Fruit fly (Drosophila melanogaster) whole organism, embryonic: ENCODE data around the gene Pde6.

Source experiments
- CG10543 ChIP-seq: fragments of 200-800 bp; sonication (Bioruptor generic); optimal IDR thresholded peaks from 3 replicates; lab custom pipeline; 2017; ENCODE audit warnings: missing biosample characterization, mild to moderate bottlenecking, missing genetic modification characterization, moderate library complexity
- CG11398 ChIP-seq: fragments of 200-800 bp; sonication (Bioruptor generic); optimal IDR thresholded peaks from 2 replicates; lab custom pipeline; 2016; ENCODE audit warnings: missing biosample characterization, missing genetic modification characterization
- CG14667 ChIP-seq: fragments of 200-800 bp; sonication (Bioruptor generic); IDR thresholded peaks from 2 replicates; pipeline ENCODE4 v1.3.6; 2022; ENCODE audit warnings: missing biosample characterization, missing genetic modification characterization
- CG15073 ChIP-seq: fragments of 200-800 bp; sonication (Bioruptor generic); optimal IDR thresholded peaks from 2 replicates; lab custom pipeline; 2016; ENCODE audit warnings: missing biosample characterization, missing genetic modification characterization
- CG17385 ChIP-seq: fragments of 200-800 bp; sonication (Bioruptor generic); optimal IDR thresholded peaks from 3 replicates; lab custom pipeline; 2018; ENCODE audit warnings: missing biosample characterization, mild to moderate bottlenecking, missing genetic modification characterization
- CG17829 ChIP-seq: fragments of 200-800 bp; optimal IDR thresholded peaks from 2 replicates; lab custom pipeline; 2019; ENCODE audit warnings: missing biosample characterization, mild to moderate bottlenecking, missing genetic modification characterization, moderate library complexity
- CG2120 ChIP-seq: fragments of 200-800 bp; sonication (Bioruptor generic); optimal IDR thresholded peaks from 3 replicates; lab custom pipeline; 2016; ENCODE audit warnings: missing biosample characterization, missing genetic modification characterization
- CG30431 ChIP-seq: fragments of 200-800 bp; sonication (Bioruptor generic); optimal IDR thresholded peaks from 2 replicates; lab custom pipeline; 2017; ENCODE audit warnings: missing biosample characterization, missing genetic modification characterization
- CG4328 ChIP-seq: fragments of 200-800 bp; sonication (Bioruptor generic); optimal IDR thresholded peaks from 3 replicates; lab custom pipeline; 2017; ENCODE audit warnings: missing biosample characterization, missing genetic modification reagents, missing genetic modification characterization
- CG43689 ChIP-seq: fragments of 200-800 bp; sonication (Bioruptor generic); IDR thresholded peaks from 2 replicates; pipeline ENCODE4 v1.3.6; 2022; ENCODE audit warnings: missing biosample characterization, missing genetic modification characterization
- CG4730 ChIP-seq: fragments of 200-800 bp; sonication (Bioruptor generic); IDR thresholded peaks from 2 replicates; pipeline ENCODE4 v1.3.6; 2022; ENCODE audit warnings: missing biosample characterization, missing genetic modification characterization
- CG4854 ChIP-seq: fragments of 200-800 bp; sonication (Bioruptor generic); optimal IDR thresholded peaks from 2 replicates; lab custom pipeline; 2016; ENCODE audit warnings: missing biosample characterization, missing genetic modification characterization, inconsistent platforms
- CG9817 ChIP-seq: fragments of 200-800 bp; sonication (Bioruptor generic); optimal IDR thresholded peaks from 2 replicates; lab custom pipeline; 2018; ENCODE audit warnings: missing biosample characterization, mild to moderate bottlenecking, missing genetic modification characterization, moderate library complexity
- D ChIP-seq, 2 experiments: fragments of 200-800 bp in 1 of 2; fragments of >200 bp in 1 of 2; sonication (Bioruptor generic) in 1 of 2; optimal IDR thresholded peaks; 2 replicates in 1 of 2; 3 replicates in 1 of 2; lab custom pipeline; 2017; ENCODE audit warnings: mild to moderate bottlenecking in 1 of 2, missing biosample characterization in 1 of 2, missing genetic modification characterization in 1 of 2, missing genetic modification reagents in 1 of 2
- Dp ChIP-seq: fragments of 200-800 bp; sonication (Bioruptor generic); optimal IDR thresholded peaks from 2 replicates; lab custom pipeline; 2018; ENCODE audit warnings: missing biosample characterization, mild to moderate bottlenecking, missing genetic modification characterization, moderate library complexity
- Eip74EF ChIP-seq, 2 experiments: fragments of 200-800 bp in 1 of 2; fragments of >200 bp in 1 of 2; sonication (Bioruptor generic) in 1 of 2; optimal IDR thresholded peaks; 2 replicates each; lab custom pipeline; 2017 to 2019; ENCODE audit warnings: missing biosample characterization in 2 of 2, missing genetic modification characterization in 2 of 2, mild to moderate bottlenecking in 1 of 2, moderate library complexity in 1 of 2
- Elba2 ChIP-seq: fragments of 200-800 bp; sonication (Bioruptor generic); optimal IDR thresholded peaks from 3 replicates; lab custom pipeline; 2016; ENCODE audit warnings: missing biosample characterization, missing genetic modification characterization
- Ets97D ChIP-seq: fragments of 200-800 bp; sonication (Bioruptor generic); optimal IDR thresholded peaks from 3 replicates; lab custom pipeline; 2016; ENCODE audit warnings: missing biosample characterization, missing genetic modification characterization
- Fer1 ChIP-seq: fragments of 200-800 bp; sonication (Bioruptor generic); optimal IDR thresholded peaks from 2 replicates; lab custom pipeline; 2017; ENCODE audit warnings: missing biosample characterization, mild to moderate bottlenecking, missing genetic modification characterization
- Fer3 ChIP-seq: fragments of 200-800 bp; sonication (Bioruptor generic); optimal IDR thresholded peaks from 2 replicates; lab custom pipeline; 2018; ENCODE audit warnings: missing biosample characterization, mild to moderate bottlenecking, missing genetic modification characterization, moderate library complexity
- NK7.1 ChIP-seq: fragments of 200-800 bp; sonication (Bioruptor generic); optimal IDR thresholded peaks from 3 replicates; lab custom pipeline; 2016; ENCODE audit warnings: missing biosample characterization, missing genetic modification characterization
- Oaz ChIP-seq: fragments of 200-800 bp; sonication (Bioruptor generic); IDR thresholded peaks from 2 replicates; pipeline ENCODE4 v1.3.6; 2022; ENCODE audit warnings: missing biosample characterization, missing genetic modification characterization
- Opbp ChIP-seq: fragments of 200-800 bp; sonication (Bioruptor generic); IDR thresholded peaks from 3 replicates; pipeline ENCODE4 v1.3.6; 2022; ENCODE audit warnings: missing biosample characterization, missing genetic modification characterization; ENCODE audit not compliant: partially characterized antibody
- PHDP ChIP-seq: fragments of 200-800 bp; sonication (Bioruptor generic); optimal IDR thresholded peaks from 3 replicates; lab custom pipeline; 2018; ENCODE audit warnings: missing biosample characterization, mild to moderate bottlenecking, missing genetic modification characterization, moderate library complexity
- Taf1 ChIP-seq: fragments of 200-800 bp; sonication (Bioruptor generic); IDR thresholded peaks from 2 replicates; pipeline ENCODE4 v1.3.6; 2022; ENCODE audit warnings: missing biosample characterization, missing genetic modification characterization
- abd-A ChIP-seq: fragments of 200-800 bp; sonication (Bioruptor generic); optimal IDR thresholded peaks from 3 replicates; lab custom pipeline; 2019; ENCODE audit warnings: missing biosample characterization, mild to moderate bottlenecking, missing genetic modification characterization, moderate library complexity
- al ChIP-seq: fragments of 200-800 bp; sonication (Bioruptor generic); IDR thresholded peaks from 2 replicates; pipeline ENCODE4 v1.3.6; 2022; ENCODE audit warnings: missing biosample characterization, missing genetic modification characterization
- ash1 ChIP-seq: fragments of 200-800 bp; sonication (Bioruptor generic); optimal IDR thresholded peaks from 2 replicates; lab custom pipeline; 2018; ENCODE audit warnings: missing biosample characterization, mild to moderate bottlenecking, missing genetic modification characterization
- btn ChIP-seq: fragments of 200-800 bp; sonication (Bioruptor generic); optimal IDR thresholded peaks from 2 replicates; lab custom pipeline; 2016; ENCODE audit warnings: missing biosample characterization, missing genetic modification characterization
- chinmo ChIP-seq: fragments of 200-800 bp; sonication (Bioruptor generic); IDR thresholded peaks from 4 replicates; pipeline ENCODE4 v1.3.6; 2022; ENCODE audit warnings: missing biosample characterization, missing genetic modification characterization; ENCODE audit not compliant: partially characterized antibody
- chm ChIP-seq: fragments of 200-800 bp; sonication (Bioruptor generic); IDR thresholded peaks from 2 replicates; pipeline ENCODE4 v1.3.6; 2022; ENCODE audit warnings: missing biosample characterization, missing genetic modification characterization
- croc ChIP-seq: fragments of 200-800 bp; sonication (Bioruptor generic); conservative IDR thresholded peaks from 3 replicates; pipeline ENCODE4 v1.3.6; 2022; ENCODE audit warnings: missing biosample characterization, missing genetic modification characterization
- disco-r ChIP-seq: fragments of 200-800 bp; sonication (Bioruptor generic); optimal IDR thresholded peaks from 2 replicates; lab custom pipeline; 2016; ENCODE audit warnings: missing biosample characterization, missing genetic modification characterization
- dmrt99B ChIP-seq: fragments of 200-800 bp; sonication (Bioruptor generic); optimal IDR thresholded peaks from 2 replicates; lab custom pipeline; 2018; ENCODE audit warnings: missing biosample characterization, mild to moderate bottlenecking, missing genetic modification characterization, moderate library complexity
- emc ChIP-seq: fragments of 200-800 bp; sonication (Bioruptor generic); optimal IDR thresholded peaks from 2 replicates; lab custom pipeline; 2016; ENCODE audit warnings: missing biosample characterization, missing genetic modification characterization
- ewg ChIP-seq: fragments of 200-800 bp; sonication (Bioruptor generic); optimal IDR thresholded peaks from 3 replicates; lab custom pipeline; 2017; ENCODE audit warnings: mild to moderate bottlenecking, missing biosample characterization, missing genetic modification reagents, missing genetic modification characterization
- exex ChIP-seq: fragments of 200-800 bp; sonication (Bioruptor generic); optimal IDR thresholded peaks from 4 replicates; lab custom pipeline; 2018; ENCODE audit warnings: missing biosample characterization, mild to moderate bottlenecking, missing genetic modification characterization, moderate library complexity
- gem ChIP-seq: fragments of 200-800 bp; sonication (Bioruptor generic); optimal IDR thresholded peaks from 2 replicates; lab custom pipeline; 2019; ENCODE audit warnings: missing biosample characterization, mild to moderate bottlenecking, missing genetic modification characterization, moderate library complexity
- grau ChIP-seq: fragments of 200-800 bp; optimal IDR thresholded peaks from 3 replicates; lab custom pipeline; 2019; ENCODE audit warnings: missing biosample characterization, mild to moderate bottlenecking, missing genetic modification characterization, moderate library complexity
- her ChIP-seq: fragments of 200-800 bp; sonication (Bioruptor generic); optimal IDR thresholded peaks from 2 replicates; lab custom pipeline; 2016; ENCODE audit warnings: missing biosample characterization, missing genetic modification characterization
- kah ChIP-seq: fragments of 200-800 bp; sonication (Bioruptor generic); optimal IDR thresholded peaks from 2 replicates; lab custom pipeline; 2018; ENCODE audit warnings: missing biosample characterization, mild to moderate bottlenecking, missing genetic modification characterization
- luna ChIP-seq: fragments of 200-800 bp; sonication (Bioruptor generic); optimal IDR thresholded peaks from 2 replicates; lab custom pipeline; 2016; ENCODE audit warnings: missing biosample characterization, missing genetic modification characterization
- nerfin-2 ChIP-seq: fragments of 200-800 bp; sonication (Bioruptor generic); IDR thresholded peaks from 2 replicates; pipeline ENCODE4 v1.3.6; 2022; ENCODE audit warnings: missing biosample characterization, missing genetic modification characterization; ENCODE audit not compliant: partially characterized antibody
- nmo ChIP-seq: fragments of 200-800 bp; sonication (Bioruptor generic); optimal IDR thresholded peaks from 2 replicates; lab custom pipeline; 2018; ENCODE audit warnings: missing biosample characterization, mild to moderate bottlenecking, missing genetic modification characterization, moderate library complexity
- pan ChIP-seq, 4 experiments: fragments of >200 bp in 3 of 4; fragments of 200-800 bp in 1 of 4; sonication (Bioruptor generic) in 1 of 4; optimal IDR thresholded peaks in 3 of 4; IDR thresholded peaks in 1 of 4; 2 replicates each; pipeline versions ENCODE4 v1.3.6 to Lab custom; 2017 to 2022; ENCODE audit warnings: missing biosample characterization in 2 of 4, missing genetic modification characterization in 2 of 4, mixed read lengths in 1 of 4
- pzg ChIP-seq: fragments of 200-800 bp; sonication (Bioruptor generic); optimal IDR thresholded peaks from 3 replicates; lab custom pipeline; 2018; ENCODE audit warnings: missing biosample characterization, mild to moderate bottlenecking, missing genetic modification characterization, moderate library complexity
- sens ChIP-seq: fragments of 200-800 bp; sonication (Bioruptor generic); peaks from one replicate; lab custom pipeline; 2016; ENCODE audit warnings: missing biosample characterization, missing genetic modification characterization
- shn ChIP-seq: fragments of 200-800 bp; sonication (Bioruptor generic); optimal IDR thresholded peaks from 3 replicates; lab custom pipeline; 2016; ENCODE audit warnings: missing biosample characterization, missing genetic modification characterization

The Pde6 gene

DNA sequence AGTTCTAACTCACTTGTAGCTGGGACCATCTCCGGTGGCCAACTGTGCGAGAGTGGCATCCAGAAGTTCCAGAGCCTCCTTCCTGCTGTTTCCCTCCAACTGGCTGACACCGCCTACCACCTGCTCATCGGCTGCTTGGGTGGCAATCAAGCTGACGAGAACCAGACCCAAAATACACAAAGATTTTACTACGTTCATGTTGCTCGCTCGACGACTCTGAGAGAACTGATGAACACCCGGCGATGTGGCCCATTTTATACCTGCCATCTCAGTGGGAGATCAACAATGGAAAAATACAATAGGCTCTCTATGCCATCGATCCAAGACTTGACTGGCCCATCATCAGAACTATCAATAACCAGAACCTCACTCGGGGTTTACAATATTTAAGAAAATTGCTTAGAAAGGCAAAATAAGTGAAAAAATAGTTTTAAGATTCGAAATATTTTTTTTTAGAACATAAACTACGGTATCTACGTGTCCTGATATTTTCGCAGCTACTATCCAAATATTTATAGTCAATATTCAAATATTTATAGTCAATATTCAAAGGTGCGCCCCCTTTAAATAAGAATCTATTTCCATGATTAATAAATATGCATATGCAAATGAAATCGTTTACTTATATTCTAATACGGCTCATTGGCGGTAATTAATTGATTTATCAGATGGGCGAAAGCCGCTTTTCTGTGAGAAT lies 11.5 kb upstream of the Pde6 start, which contains the start of gene Cys (continued):
- TF ChIP-seq CG4854 (GFP tag; lab: Kevin White, UChicago) (no peak), CG10543 (GFP tag; lab: Kevin White, UChicago) (peak; percentile 20), Fer1 (GFP tag; lab: Kevin White, UChicago) (no peak), kah (peak; percentile 92), CG17829 (tag; lab: Kevin White, UChicago) (peak; percentile 1), CG14667 (GFP tag; lab: Robert Waterston, UW) (no peak), Fer3 (tag; lab: Kevin White, UChicago) (no peak), luna (GFP tag; lab: Kevin White, UChicago) (peak; percentile 34), ash1 (GFP tag; lab: Kevin White, UChicago) (no peak), al (GFP tag; lab: Robert Waterston, UW) (no peak), exex (tag; lab: Kevin White, UChicago) (no peak), dmrt99B (tag; lab: Kevin White, UChicago) (peak; percentile 43), CG11398 (no peak), pzg (GFP tag; lab: Kevin White, UChicago) (no peak), chm (GFP tag; lab: Robert Waterston, UW) (peak; percentile 32; the same call in 1 of the 2 replicates), ewg (GFP tag; lab: Kevin White, UChicago) (no peak), CG43689 (GFP tag; lab: Robert Waterston, UW) (no peak), Taf1 (no peak), Ets97D (GFP tag; lab: Kevin White, UChicago) (no peak), Oaz (GFP tag; lab: Robert Waterston, UW) (no peak), CG17385 (GFP tag; lab: Kevin White, UChicago) (peak; percentile 23), croc (GFP tag; lab: Robert Waterston, UW) (no peak), PHDP (tag; lab: Kevin White, UChicago) (peak; percentile 56), abd-A (tag; lab: Kevin White, UChicago) (peak; percentile 31), btn (GFP tag; lab: Kevin White, UChicago) (no peak), CG9817 (no peak), gem (peak; percentile 52), sens (GFP tag; lab: Kevin White, UChicago) (peak; percentile 80), her (peak; percentile 13), NK7.1 (GFP tag; lab: Kevin White, UChicago) (no peak), CG4328 (GFP tag; lab: Kevin White, UChicago) (no peak), Dp (no peak), pan (optimal IDR thresholded peaks at IDR 0.05; lab: Kevin White, UChicago) (no peak), pan (GFP tag; optimal IDR thresholded peaks at IDR 0.05 in 1 of 2, IDR thresholded peaks at IDR 0.05 in 1 of 2) (peak in 1 of 2 experiments; percentile 26), Eip74EF (GFP tag; optimal IDR thresholded peaks at IDR 0.05; lab: Kevin White, UChicago) (peak in 1 of 2 experiments; percentile 15), Opbp (GFP tag; lab: Robert Waterston, UW) (0 out of 3 replicates have a peak, but pooled peaks have one; percentile 9), chinmo (peak; percentile 23; the same call in 1 of the 4 replicates), CG15073 (GFP tag; lab: Kevin White, UChicago) (no peak), disco-r (GFP tag; lab: Kevin White, UChicago) (no peak), CG2120 (GFP tag; lab: Kevin White, UChicago) (peak; percentile 44), grau (tag; lab: Kevin White, UChicago) (peak; percentile 27), shn (no peak), CG4730 (no peak), nmo (GFP tag; lab: Kevin White, UChicago) (peak; percentile 19), nerfin-2 (GFP tag; lab: Robert Waterston, UW) (no peak), CG30431 (GFP tag; lab: Kevin White, UChicago) (no peak), Elba2 (no peak), D (optimal IDR thresholded peaks at IDR 0.05; lab: Kevin White, UChicago) (no peak), D (GFP tag; optimal IDR thresholded peaks at IDR 0.05; lab: Kevin White, UChicago) (no peak), emc (GFP tag; lab: Kevin White, UChicago) (no peak)
